Fruit fly (Drosophila melanogaster) Kc167 (cell line): ENCODE data around the gene Dscam3.

Source experiments
- Myc ChIP-seq: fragments of >200 bp; optimal IDR thresholded peaks from 2 replicates; lab custom pipeline; 2017; ENCODE audit warnings: missing external identifiers
- Sin3A ChIP-seq: fragments of >200 bp; optimal IDR thresholded peaks from 2 replicates; lab custom pipeline; 2018; ENCODE audit warnings: missing external identifiers
- h ChIP-seq: fragments of >200 bp; optimal IDR thresholded peaks from 3 replicates; lab custom pipeline; 2018; ENCODE audit warnings: missing external identifiers
- ttk ChIP-seq: sonication (Bioruptor generic); optimal IDR thresholded peaks from 2 replicates; lab custom pipeline; 2017; ENCODE audit warnings: missing external identifiers

- TF ChIP-seq Sin3A (no peak), ttk (lab: Kevin White, UChicago) (no peak), h (lab: Kevin White, UChicago) (no peak), Myc (lab: Kevin White, UChicago) (no peak)
Measured at dm6 chr3R:17492071-17492470, 13.4 kb downstream of the Dscam3 start.
